Worm (Caenorhabditis elegans) whole organism, young adult: Measurements from ENCODE around the gene his-42.

Source experiments
- chd-7 ChIP-seq: sonication (generic microtip); optimal IDR thresholded peaks from 2 replicates; lab custom pipeline; 2016; ENCODE audit warnings: mild to moderate bottlenecking, missing genetic modification characterization, moderate library complexity, missing compliant biosample characterization
- egl-44 ChIP-seq: fragments of 200-800 bp; sonication (Bioruptor generic); IDR thresholded peaks from 2 replicates; pipeline ENCODE4 v1.3.6; 2022; ENCODE audit warnings: missing genetic modification reagents, missing genetic modification characterization, missing compliant biosample characterization
- ets-4 ChIP-seq: fragments of 200-800 bp; sonication (Bioruptor generic); optimal IDR thresholded peaks from 2 replicates; lab custom pipeline; 2018; ENCODE audit warnings: mild to moderate bottlenecking, missing genetic modification characterization, missing compliant biosample characterization
- lsy-27 ChIP-seq: sonication (generic microtip); optimal IDR thresholded peaks from 2 replicates; lab custom pipeline; 2017; ENCODE audit warnings: missing genetic modification characterization, mild to moderate bottlenecking, missing compliant biosample characterization, antibody characterized with exemption, missing genotype, borderline replicate concordance; ENCODE audit not compliant: insufficient read depth

DNA sequence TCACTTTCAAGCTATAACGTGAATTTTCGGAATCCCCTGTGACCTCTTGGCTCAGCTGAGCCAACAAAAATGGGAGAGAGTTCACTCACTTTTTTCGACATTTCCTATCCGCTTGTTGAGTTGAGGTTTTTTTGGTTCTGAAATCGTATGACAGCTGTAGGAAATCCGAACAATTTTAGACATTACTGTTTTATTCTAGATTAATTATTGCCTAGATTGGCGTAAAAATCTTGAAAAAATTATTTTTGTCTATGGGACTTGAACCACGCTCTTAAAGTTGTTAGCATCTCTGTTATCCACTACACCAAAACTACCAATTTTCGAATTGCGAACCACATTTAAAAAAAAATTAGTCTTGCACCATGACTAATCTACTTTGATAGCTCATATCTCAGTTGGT, 44.6 kb downstream of the his-42 start, which contains the start of gene C01B9.4:
- TF ChIP-seq ets-4 (no peak), egl-44 (GFP tag; lab: Robert Waterston, UW) (no peak), chd-7 (no peak), lsy-27 (no peak)
